Worm (Caenorhabditis elegans) whole organism, young adult: ENCODE measurements around the gene col-158.

Experiments
- B0261.1 ChIP-seq: sonication (generic microtip); optimal IDR thresholded peaks from 2 replicates; lab custom pipeline; 2016; ENCODE audit warnings: mild to moderate bottlenecking, missing genetic modification characterization, moderate library complexity, missing compliant biosample characterization
- F10E7.11 ChIP-seq: sonication (generic microtip); optimal IDR thresholded peaks from 2 replicates; lab custom pipeline; 2017; ENCODE audit warnings: mild to moderate bottlenecking, missing genetic modification characterization, moderate library complexity, missing compliant biosample characterization
- F55B11.4 ChIP-seq: sonication (generic microtip); optimal IDR thresholded peaks from 2 replicates; lab custom pipeline; 2016; ENCODE audit warnings: missing compliant biosample characterization, missing genetic modification characterization, borderline replicate concordance; ENCODE audit not compliant: insufficient read depth
- K11D2.4 ChIP-seq: fragments of 200-800 bp; sonication (Bioruptor generic); IDR thresholded peaks from 2 replicates; pipeline ENCODE4 v1.3.6; 2022; ENCODE audit warnings: missing genetic modification reagents, missing genetic modification characterization, missing compliant biosample characterization
- Y79H2A.3 ChIP-seq: fragments of 200-800 bp; sonication (Bioruptor generic); conservative IDR thresholded peaks from 2 replicates; pipeline ENCODE4 v1.3.6; 2022; ENCODE audit warnings: missing genetic modification reagents, missing genetic modification characterization, missing compliant biosample characterization
- ZK185.1 ChIP-seq: sonication (generic microtip); optimal IDR thresholded peaks from 2 replicates; lab custom pipeline; 2016; ENCODE audit warnings: mild to moderate bottlenecking, missing genetic modification characterization, missing compliant biosample characterization; ENCODE audit not compliant: poor library complexity, severe bottlenecking
- aptf-2 ChIP-seq: fragments of 200-800 bp; sonication (Bioruptor generic); conservative IDR thresholded peaks from 2 replicates; pipeline ENCODE4 v1.3.6; 2022; ENCODE audit warnings: missing genetic modification reagents, missing genetic modification characterization, missing compliant biosample characterization
- cebp-1 ChIP-seq, 2 experiments: fragments of 200-800 bp in 1 of 2; sonication (Bioruptor generic) in 1 of 2; sonication (generic microtip) in 1 of 2; IDR thresholded peaks in 1 of 2; optimal IDR thresholded peaks in 1 of 2; 2 replicates each; pipeline versions ENCODE4 v1.3.6 to Lab custom; 2017 to 2022; ENCODE audit warnings: missing compliant biosample characterization in 2 of 2, missing genetic modification characterization in 2 of 2, mild to moderate bottlenecking in 1 of 2, missing genetic modification reagents in 1 of 2, moderate library complexity in 1 of 2
- ceh-79 ChIP-seq: sonication (generic microtip); optimal IDR thresholded peaks from 2 replicates; lab custom pipeline; 2017; ENCODE audit warnings: mild to moderate bottlenecking, missing genetic modification characterization, missing compliant biosample characterization
- chd-7 ChIP-seq: sonication (generic microtip); optimal IDR thresholded peaks from 2 replicates; lab custom pipeline; 2016; ENCODE audit warnings: mild to moderate bottlenecking, missing genetic modification characterization, moderate library complexity, missing compliant biosample characterization
- die-1 ChIP-seq: sonication (generic microtip); optimal IDR thresholded peaks from 2 replicates; lab custom pipeline; 2016; ENCODE audit warnings: missing genotype, mild to moderate bottlenecking, missing genetic modification characterization, missing compliant biosample characterization
- dox-1 ChIP-seq: fragments of 200-800 bp; sonication (Bioruptor generic); IDR thresholded peaks from 2 replicates; pipeline ENCODE4 v1.3.6; 2022; ENCODE audit warnings: missing genetic modification reagents, missing genetic modification characterization, missing compliant biosample characterization
- efl-1 ChIP-seq: fragments of 150-350 bp; optimal IDR thresholded peaks from 2 replicates; lab custom pipeline; 2014; ENCODE audit warnings: missing biosample characterization, missing genetic modification reagents, missing genetic modification characterization
- egl-44 ChIP-seq: fragments of 200-800 bp; sonication (Bioruptor generic); IDR thresholded peaks from 2 replicates; pipeline ENCODE4 v1.3.6; 2022; ENCODE audit warnings: missing genetic modification reagents, missing genetic modification characterization, missing compliant biosample characterization
- egrh-3 ChIP-seq: fragments of 200-800 bp; sonication (Bioruptor generic); IDR thresholded peaks from 2 replicates; pipeline ENCODE4 v1.3.6; 2022; ENCODE audit warnings: missing genetic modification reagents, missing genetic modification characterization, missing compliant biosample characterization
- ets-4 ChIP-seq: fragments of 200-800 bp; sonication (Bioruptor generic); optimal IDR thresholded peaks from 2 replicates; lab custom pipeline; 2018; ENCODE audit warnings: mild to moderate bottlenecking, missing genetic modification characterization, missing compliant biosample characterization
- let-526 ChIP-seq: fragments of 200-800 bp; sonication (Bioruptor generic); IDR thresholded peaks from 2 replicates; pipeline ENCODE4 v1.3.6; 2022; ENCODE audit warnings: missing genetic modification reagents, missing genetic modification characterization, missing compliant biosample characterization
- lin-26 ChIP-seq: fragments of 200-800 bp; sonication (Bioruptor generic); IDR thresholded peaks from 2 replicates; pipeline ENCODE4 v1.3.6; 2022; ENCODE audit warnings: missing genetic modification reagents, missing genetic modification characterization, missing compliant biosample characterization
- lin-40 ChIP-seq: sonication (generic microtip); optimal IDR thresholded peaks from 2 replicates; lab custom pipeline; 2016; ENCODE audit warnings: missing genetic modification characterization, mild to moderate bottlenecking, missing compliant biosample characterization, missing genotype, missing genetic modification reagents
- lin-54 ChIP-seq: fragments of 200-800 bp; sonication (Bioruptor generic); optimal IDR thresholded peaks from 2 replicates; lab custom pipeline; 2018; ENCODE audit warnings: mild to moderate bottlenecking, missing genetic modification characterization, missing compliant biosample characterization
- madf-3 ChIP-seq: fragments of 200-800 bp; sonication (Bioruptor generic); IDR thresholded peaks from 2 replicates; pipeline ENCODE4 v1.3.6; 2022; ENCODE audit warnings: missing genetic modification reagents, missing genetic modification characterization, missing compliant biosample characterization
- mel-28 ChIP-seq: sonication (generic microtip); optimal IDR thresholded peaks from 2 replicates; lab custom pipeline; 2016; ENCODE audit warnings: borderline replicate concordance, mild to moderate bottlenecking, missing genetic modification characterization, missing compliant biosample characterization
- nfyb-1 ChIP-seq: fragments of 200-800 bp; sonication (Bioruptor generic); IDR thresholded peaks from 2 replicates; pipeline ENCODE4 v1.3.6; 2022; ENCODE audit warnings: missing genetic modification reagents, missing genetic modification characterization, missing compliant biosample characterization
- nhr-179 ChIP-seq: sonication (generic microtip); optimal IDR thresholded peaks from 2 replicates; lab custom pipeline; 2016; ENCODE audit warnings: mild to moderate bottlenecking, missing genetic modification characterization, missing compliant biosample characterization
- nhr-80 ChIP-seq: sonication (generic microtip); optimal IDR thresholded peaks from 2 replicates; lab custom pipeline; 2016; ENCODE audit warnings: missing genetic modification characterization, missing compliant biosample characterization
- pbrm-1 ChIP-seq: fragments of 200-800 bp; sonication (Bioruptor generic); IDR thresholded peaks from 2 replicates; pipeline ENCODE4 v1.3.6; 2022; ENCODE audit warnings: missing genetic modification reagents, missing genetic modification characterization, missing compliant biosample characterization
- snpc-1.1 ChIP-seq: sonication (generic microtip); optimal IDR thresholded peaks from 2 replicates; lab custom pipeline; 2017; ENCODE audit warnings: missing genetic modification characterization, mild to moderate bottlenecking, missing compliant biosample characterization, antibody characterized with exemption, moderate library complexity, missing genotype, missing genetic modification reagents; ENCODE audit not compliant: insufficient read depth
- somi-1 ChIP-seq: fragments of 200-800 bp; sonication (Bioruptor generic); optimal IDR thresholded peaks from 2 replicates; lab custom pipeline; 2018; ENCODE audit warnings: mild to moderate bottlenecking, missing genetic modification characterization, missing compliant biosample characterization
- unc-62 ChIP-seq: fragments of 150-350 bp; optimal IDR thresholded peaks from 2 replicates; lab custom pipeline; 2014; ENCODE audit warnings: missing biosample characterization, missing genetic modification reagents, missing genetic modification characterization
- zfh-2 ChIP-seq: fragments of 200-800 bp; sonication (Bioruptor generic); conservative IDR thresholded peaks from 2 replicates; pipeline ENCODE4 v1.3.6; 2022; ENCODE audit warnings: missing genetic modification reagents, missing genetic modification characterization, missing compliant biosample characterization
- ztf-26 ChIP-seq: sonication (generic microtip); optimal IDR thresholded peaks from 2 replicates; lab custom pipeline; 2017; ENCODE audit warnings: missing genetic modification characterization, missing compliant biosample characterization
- ztf-28 ChIP-seq: fragments of 200-800 bp; sonication (Bioruptor generic); IDR thresholded peaks from 2 replicates; pipeline ENCODE4 v1.3.6; 2022; ENCODE audit warnings: missing genetic modification reagents, missing genetic modification characterization, missing compliant biosample characterization

The col-158 gene

DNA sequence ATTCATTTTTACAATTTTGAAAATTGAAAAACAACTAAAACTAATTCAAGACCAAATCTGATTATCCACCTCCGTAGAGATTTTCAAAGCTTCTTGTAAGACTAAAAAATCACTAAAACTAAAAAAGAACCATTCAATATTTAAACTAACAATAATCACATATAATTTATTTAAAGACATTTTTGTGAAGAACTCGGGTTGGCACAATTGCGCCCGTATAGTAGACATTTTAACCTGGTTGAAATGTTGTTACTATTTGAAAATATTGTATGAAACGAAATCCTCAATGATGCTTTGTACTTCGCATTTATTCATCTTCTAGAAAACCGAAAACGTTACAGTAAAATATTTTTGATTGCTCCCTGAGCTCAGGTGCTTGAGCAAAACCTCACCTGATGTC is 26.6 kb downstream of the col-158 start:
- TF ChIP-seq lin-54 (GFP tag; lab: Kevin White, UChicago) (no peak), ztf-28 (no peak), F10E7.11 (tag; lab: Kevin White, UChicago) (no peak), dox-1 (GFP tag; lab: Robert Waterston, UW) (no peak)

DNA sequence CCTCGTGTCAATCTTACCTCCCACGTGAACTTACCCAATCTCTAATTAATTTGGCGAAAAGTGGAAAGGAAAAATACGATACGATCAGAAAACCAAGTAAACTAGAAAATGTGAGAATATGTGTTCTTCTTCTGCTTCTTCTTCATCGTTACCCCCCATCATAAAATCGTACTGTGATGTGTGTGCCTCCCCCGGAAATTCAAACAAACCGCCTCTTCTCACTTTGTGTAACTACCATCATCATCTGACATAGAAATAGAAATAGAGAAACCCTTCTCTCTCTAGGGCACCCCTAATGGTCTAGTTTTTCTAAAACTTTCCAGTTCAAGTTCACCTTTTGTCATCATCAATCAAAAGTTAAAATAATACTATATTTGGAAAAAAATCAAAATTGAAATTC is 28.4 kb downstream of the col-158 start:
- TF ChIP-seq F55B11.4 (tag; lab: Kevin White, UChicago) (no peak), lin-40 (tag; lab: Kevin White, UChicago) (peak; percentile 17)

DNA sequence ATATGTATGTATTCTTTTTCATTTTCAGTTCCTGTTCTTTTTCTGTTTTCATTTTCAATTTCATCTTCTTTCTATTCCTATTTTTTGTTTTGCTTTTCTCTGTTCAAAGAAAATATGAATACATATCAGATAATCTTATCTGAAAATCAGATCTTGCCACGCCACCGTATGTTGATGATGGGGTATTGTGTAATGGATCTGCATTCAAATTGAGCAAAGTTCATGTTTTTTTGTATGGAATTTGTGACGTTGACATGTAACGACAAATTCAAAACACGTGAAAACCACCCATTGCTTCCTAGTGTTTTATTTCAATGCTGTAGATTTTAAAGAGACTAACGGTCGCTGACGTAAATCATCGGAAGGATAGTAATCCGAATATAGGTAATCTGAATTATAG is 28.9 kb downstream of the col-158 start:
- no peak for TF ChIP-seq Y79H2A.3 (GFP tag; lab: Robert Waterston, UW)

ce11 chrV:11859082-11859858 is 29.9 kb downstream of the col-158 start:
- TF ChIP-seq K11D2.4 (GFP tag; lab: Robert Waterston, UW) = peak; percentile 56; the same call in 1 of the 2 replicates
- no peak for TF ChIP-seq egrh-3 (GFP tag; lab: Robert Waterston, UW)
- peak; percentile 65 for TF ChIP-seq ztf-26 (tag; lab: Kevin White, UChicago)
- peak; percentile 52 for TF ChIP-seq somi-1 (GFP tag; lab: Kevin White, UChicago)
- peak; percentile 47 for TF ChIP-seq lin-40 (tag; lab: Kevin White, UChicago)
- peak; percentile 33 for TF ChIP-seq die-1
- no peak for TF ChIP-seq nhr-179 (tag; lab: Kevin White, UChicago)
- no peak for TF ChIP-seq cebp-1 (GFP tag; IDR thresholded peaks at IDR 0.05; lab: Robert Waterston, UW)
- peak; percentile 45 for TF ChIP-seq cebp-1 (tag; optimal IDR thresholded peaks at IDR 0.05; lab: Kevin White, UChicago)
- peak; percentile 7 for TF ChIP-seq chd-7
- TF ChIP-seq ets-4 (GFP tag; lab: Kevin White, UChicago) = peak; percentile 5
- peak; percentile 93 for TF ChIP-seq nhr-80 (tag; lab: Kevin White, UChicago)

ce11 chrV:11860375-11860774 is 31.0 kb downstream of the col-158 start, which contains the start of gene R13H4.5:
Gene R13H4.5, plus strand, starts transcription at chrV:11860675.
- no peak for TF ChIP-seq B0261.1 (tag; lab: Kevin White, UChicago)
- no peak for TF ChIP-seq ZK185.1 (tag; lab: Kevin White, UChicago)
- no peak for TF ChIP-seq let-526
- TF ChIP-seq aptf-2 = no peak
- TF ChIP-seq lin-26 = no peak
- TF ChIP-seq nfyb-1 (GFP tag; lab: Robert Waterston, UW) = no peak
- no peak for TF ChIP-seq efl-1 (GFP tag; lab: Kevin White, UChicago)
- no peak for TF ChIP-seq ceh-79 (tag; lab: Kevin White, UChicago)

DNA sequence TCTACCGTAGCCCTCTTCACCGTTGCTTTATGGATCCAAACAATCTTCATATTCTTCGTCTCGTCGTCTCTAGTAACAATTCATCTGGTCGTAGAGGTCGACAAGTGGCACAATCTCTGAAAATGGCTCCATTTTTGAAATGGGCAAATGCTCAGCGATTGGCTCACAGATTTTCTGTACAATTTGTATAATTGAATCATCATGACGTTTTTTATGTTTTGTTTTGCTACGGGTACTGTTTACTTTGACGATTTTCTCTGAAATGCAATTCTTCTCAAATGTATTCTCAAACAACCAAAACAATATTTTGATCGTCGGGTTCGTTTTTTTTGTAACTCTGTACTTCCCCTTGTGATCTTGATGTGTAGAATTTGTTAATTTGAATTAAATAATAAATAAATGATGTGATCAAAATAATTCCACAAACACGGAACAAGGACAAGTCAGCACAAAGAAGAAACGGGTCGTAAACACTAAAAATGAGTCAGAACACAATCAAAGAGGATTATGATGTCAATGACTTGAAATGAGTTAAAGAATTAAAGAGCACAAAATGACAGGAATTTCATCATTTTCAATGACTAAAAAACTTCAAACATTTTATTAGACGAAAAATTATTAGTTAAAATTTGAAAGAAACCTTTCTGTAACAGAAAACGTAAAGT is 32.6 kb downstream of the col-158 start:
- TF ChIP-seq pbrm-1 (GFP tag; lab: Robert Waterston, UW) (no peak), unc-62 (peak; percentile 44), egl-44 (GFP tag; lab: Robert Waterston, UW) (no peak), mel-28 (no peak), madf-3 (GFP tag; lab: Robert Waterston, UW) (no peak), nhr-80 (tag; lab: Kevin White, UChicago) (peak; percentile 19), zfh-2 (no peak), B0261.1 (tag; lab: Kevin White, UChicago) (no peak), snpc-1.1 (tag; lab: Kevin White, UChicago) (no peak)
